Fruit fly (Drosophila melanogaster): Measurements from ENCODE around the gene CG3719.

CG3719 gene

dm6 chrX:1398455-1399055 is 18.3 kb upstream of the CG3719 start (continued):
- no peak for TF ChIP-seq eve (GFP tag; optimal IDR thresholded peaks at IDR 0.05)
- TF ChIP-seq stwl (tag; optimal IDR thresholded peaks at IDR 0.05), result no peak
- peak; percentile 59 for TF ChIP-seq Hsf (GFP tag; optimal IDR thresholded peaks at IDR 0.05)
- TF ChIP-seq CG18476 (GFP tag; optimal IDR thresholded peaks at IDR 0.05), result peak; percentile 33
- TF ChIP-seq CG9797 (GFP tag; optimal IDR thresholded peaks at IDR 0.05), result no peak
- peak; percentile 41 for TF ChIP-seq CG15011 (GFP tag; optimal IDR thresholded peaks at IDR 0.05)
- TF ChIP-seq cg (GFP tag; optimal IDR thresholded peaks at IDR 0.05), result no peak
- peak; percentile 54 for TF ChIP-seq Abd-B (GFP tag; optimal IDR thresholded peaks at IDR 0.05)
- TF ChIP-seq CG3847 (GFP tag; IDR thresholded peaks at IDR 0.05), result peak; percentile 50
- peak; percentile 49 for TF ChIP-seq peb (GFP tag; IDR thresholded peaks at IDR 0.05)
- TF ChIP-seq NC2α (GFP tag; optimal IDR thresholded peaks at IDR 0.05), result peak; percentile 3
- TF ChIP-seq CG17568 (GFP tag; optimal IDR thresholded peaks at IDR 0.05), result no peak
- peak; percentile 4 for TF ChIP-seq CG10274 (GFP tag; optimal IDR thresholded peaks at IDR 0.05)
- no peak for TF ChIP-seq amos (GFP tag; IDR thresholded peaks at IDR 0.05; ENCODE audit: partially characterized antibody)
- TF ChIP-seq CG15514 (GFP tag; optimal IDR thresholded peaks at IDR 0.05), result peak; percentile 42
- peak; percentile 64 for TF ChIP-seq H2.0 (GFP tag; IDR thresholded peaks at IDR 0.05)
- TF ChIP-seq Pdp1 (GFP tag; optimal IDR thresholded peaks at IDR 0.05), result peak; percentile 37 to 66
- no peak for TF ChIP-seq CG6683 (GFP tag; optimal IDR thresholded peaks at IDR 0.05)
- peak; percentile 8 for TF ChIP-seq CG18764 (GFP tag; optimal IDR thresholded peaks at IDR 0.05)
- TF ChIP-seq unpg (GFP tag; optimal IDR thresholded peaks at IDR 0.05), result peak; percentile 59
- TF ChIP-seq CG4404 (GFP tag; IDR thresholded peaks at IDR 0.05), result peak; percentile 59
- TF ChIP-seq CrebB (tag; optimal IDR thresholded peaks at IDR 0.05), result no peak
- TF ChIP-seq gfzf (GFP tag; optimal IDR thresholded peaks at IDR 0.05), result no peak
- peak; percentile 15 for TF ChIP-seq ATbp (GFP tag; optimal IDR thresholded peaks at IDR 0.05)
- peak; percentile 32; the same call in 1 of the 2 replicates for TF ChIP-seq gt (GFP tag; IDR thresholded peaks at IDR 0.05)
- TF ChIP-seq crol (GFP tag; IDR thresholded peaks at IDR 0.05), result no peak
- no peak for TF ChIP-seq crp (GFP tag; optimal IDR thresholded peaks at IDR 0.05)
- no peak for TF ChIP-seq CG12236 (GFP tag; optimal IDR thresholded peaks at IDR 0.05)
- TF ChIP-seq Ets97D (GFP tag; optimal IDR thresholded peaks at IDR 0.05), result no peak
- peak; percentile 30 for TF ChIP-seq ewg (GFP tag; optimal IDR thresholded peaks at IDR 0.05)
- TF ChIP-seq CG11456 (GFP tag; IDR thresholded peaks at IDR 0.05), result peak; percentile 61; the same call in 2 of the 3 replicates
- TF ChIP-seq insv (GFP tag; optimal IDR thresholded peaks at IDR 0.05), result no peak
- TF ChIP-seq CG12104 (GFP tag; optimal IDR thresholded peaks at IDR 0.05), result peak; percentile 40
- TF ChIP-seq Bteb2 (GFP tag; optimal IDR thresholded peaks at IDR 0.05), result no peak
- TF ChIP-seq sug (tag; optimal IDR thresholded peaks at IDR 0.05), result no peak
- 0 out of 3 replicates have a peak, but pooled peaks have one; percentile 36 for TF ChIP-seq so (GFP tag; IDR thresholded peaks at IDR 0.05)
- peak; percentile 51 for TF ChIP-seq CG18262 (tag; optimal IDR thresholded peaks at IDR 0.05)
- peak; percentile 11 for TF ChIP-seq jumu (GFP tag; optimal IDR thresholded peaks at IDR 0.05)
- peak; percentile 25; the same call in 1 of the 2 replicates for TF ChIP-seq Lim3 (GFP tag; IDR thresholded peaks at IDR 0.05)
- peak; percentile 40; the same call in 1 of the 2 replicates for TF ChIP-seq CG4730 (GFP tag; IDR thresholded peaks at IDR 0.05)
- TF ChIP-seq slou (GFP tag; optimal IDR thresholded peaks at IDR 0.05), result no peak
- TF ChIP-seq CG10366 (GFP tag; IDR thresholded peaks at IDR 0.05), result peak; percentile 55
- TF ChIP-seq unc-4 (GFP tag; IDR thresholded peaks at IDR 0.05; ENCODE audit: partially characterized antibody), result no peak
- no peak; the same call in 2 of the 3 replicates for TF ChIP-seq Dbx (GFP tag; IDR thresholded peaks at IDR 0.05)
- TF ChIP-seq h (optimal IDR thresholded peaks at IDR 0.05), result no peak
- no peak for TF ChIP-seq Lpt (GFP tag; optimal IDR thresholded peaks at IDR 0.05)
- no peak for TF ChIP-seq CG8765 (GFP tag; IDR thresholded peaks at IDR 0.05)
- peak; percentile 56 for TF ChIP-seq CG18619 (GFP tag; optimal IDR thresholded peaks at IDR 0.05)
- TF ChIP-seq CG2875 (GFP tag; optimal IDR thresholded peaks at IDR 0.05), result peak; percentile 55
- TF ChIP-seq CG12942 (GFP tag; optimal IDR thresholded peaks at IDR 0.05), result peak; percentile 41

All from whole organism, embryonic.